Worm (Caenorhabditis elegans): ENCODE results near the gene T02B11.4.
"Not testable (repeated sequence)": the region's sequence is repeated elsewhere in the genome, so short reads cannot be mapped to it uniquely, and the experiment has no call there.

DNA sequence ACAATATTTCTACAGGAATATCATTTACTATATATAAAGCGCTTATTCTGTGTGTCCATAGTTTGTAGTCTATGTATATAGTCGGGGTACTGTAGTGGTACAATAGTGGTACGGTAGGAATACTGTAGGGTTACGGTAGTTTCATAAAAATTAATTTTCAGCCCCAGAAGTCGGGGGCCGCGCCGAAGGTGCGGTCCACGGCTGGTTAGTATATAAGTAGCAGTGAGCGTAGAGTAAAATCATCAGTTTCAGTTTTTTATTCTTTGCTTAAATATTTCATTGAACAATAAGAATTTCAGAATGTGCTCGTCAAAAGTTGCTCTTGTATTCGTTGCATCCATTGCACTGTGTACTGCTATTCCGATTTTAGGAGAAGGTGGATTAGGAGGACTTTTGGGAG lies 19.9 kb upstream of the T02B11.4 start, which contains the start of gene srlf-22:
- TF ChIP-seq fos-1 (tag; optimal IDR thresholded peaks at IDR 0.05); lin-39 (tag; optimal IDR thresholded peaks at IDR 0.05); elt-3 (tag; optimal IDR thresholded peaks at IDR 0.05); ceh-82 (tag; optimal IDR thresholded peaks at IDR 0.05); elt-2 (tag; optimal IDR thresholded peaks at IDR 0.05); nhr-77 (tag; optimal IDR thresholded peaks at IDR 0.05); sea-2 (GFP tag; optimal IDR thresholded peaks at IDR 0.05); ceh-9 (tag; optimal IDR thresholded peaks at IDR 0.05); zag-1 (tag; optimal IDR thresholded peaks at IDR 0.05); nfya-1 (tag; optimal IDR thresholded peaks at IDR 0.05; ENCODE audit: insufficient read depth); ztf-11 (tag; optimal IDR thresholded peaks at IDR 0.05); tbx-2 (tag; optimal IDR thresholded peaks at IDR 0.05): not testable (repeated sequence)

All from whole organism, L3 larva.